Worm (Caenorhabditis elegans): ENCODE results near the gene Y45F10D.6.

- TF ChIP-seq lsy-2 (tag; optimal IDR thresholded peaks at IDR 0.05) (no peak), elt-1 (tag; optimal IDR thresholded peaks at IDR 0.05; ENCODE audit: borderline replicate concordance, insufficient read depth) (no peak), unc-120 (tag; optimal IDR thresholded peaks at IDR 0.05; ENCODE audit: poor library complexity, severe bottlenecking) (no peak), M03D4.4 (tag; optimal IDR thresholded peaks at IDR 0.05) (no peak), snpc-4 (tag; optimal IDR thresholded peaks at IDR 0.05) (no peak), nhr-237 (tag; optimal IDR thresholded peaks at IDR 0.05) (no peak)
These were observed 29.9 kb upstream of the Y45F10D.6 start, which contains the start of gene rga-5 for ce11 chrIV:13827586-13827985.

Data from whole organism, mixed stage, embryonic.